Worm (Caenorhabditis elegans) whole organism, L2 larva: ENCODE measurements around the gene T27E7.3.

Experiments used
- fos-1 ChIP-seq: fragments of 150-350 bp; optimal IDR thresholded peaks from 2 replicates; lab custom pipeline; 2014; ENCODE audit warnings: missing biosample characterization, missing genetic modification characterization
- mab-5 ChIP-seq: fragments of 150-350 bp; optimal IDR thresholded peaks from 2 replicates; lab custom pipeline; 2014; ENCODE audit warnings: missing biosample characterization, missing genetic modification characterization
- nhr-23 ChIP-seq: fragments of 150-350 bp; optimal IDR thresholded peaks from 2 replicates; lab custom pipeline; 2014; ENCODE audit warnings: missing biosample characterization, missing genetic modification reagents, missing genetic modification characterization

DNA sequence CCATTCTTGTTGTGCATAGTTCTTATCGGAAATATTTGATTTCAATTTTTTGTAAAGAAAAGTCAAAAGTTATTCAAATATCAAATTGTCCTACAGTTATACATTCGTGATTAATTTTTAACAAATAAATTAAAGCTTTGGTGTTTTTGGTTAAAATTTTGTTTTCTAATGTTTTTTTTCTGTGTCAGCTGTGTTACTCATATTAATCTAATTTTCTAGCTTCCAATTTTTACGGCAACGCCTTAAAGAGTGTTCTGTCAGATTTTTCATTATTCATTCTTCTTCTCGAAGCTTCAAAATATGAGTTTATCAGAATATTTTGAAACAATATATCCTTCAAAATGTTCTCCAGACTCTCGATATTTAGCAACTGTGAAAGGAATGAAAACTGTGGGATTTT is 5.2 kb upstream of the T27E7.3 start, which contains the start of gene srh-63:
- no peak for TF ChIP-seq mab-5 (tag; lab: Kevin White, UChicago)
- TF ChIP-seq nhr-23 (tag; lab: Kevin White, UChicago) = no peak
- no peak for TF ChIP-seq fos-1
